Worm (Caenorhabditis elegans) whole organism, mixed stage, embryonic: ENCODE measurements around the gene lin-1.

Experiments used
- ces-1 ChIP-seq: fragments of 150-350 bp; optimal IDR thresholded peaks from 2 replicates; lab custom pipeline; 2014; ENCODE audit warnings: missing biosample characterization, missing genetic modification reagents, missing genetic modification characterization
- flh-1 ChIP-seq: fragments of 200-800 bp; sonication (Bioruptor generic); optimal IDR thresholded peaks from 2 replicates; lab custom pipeline; 2018; ENCODE audit warnings: mild to moderate bottlenecking, missing genetic modification characterization, moderate library complexity, missing compliant biosample characterization
- lin-13 ChIP-seq: fragments of 150-350 bp; optimal IDR thresholded peaks from 2 replicates; lab custom pipeline; 2014; ENCODE audit warnings: missing biosample characterization, missing genetic modification characterization
- lin-32 ChIP-seq: fragments of 200-800 bp; sonication (Bioruptor generic); optimal IDR thresholded peaks from 2 replicates; lab custom pipeline; 2018; ENCODE audit warnings: mild to moderate bottlenecking, missing genetic modification characterization, missing compliant biosample characterization
- mls-2 ChIP-seq: sonication (generic microtip); optimal IDR thresholded peaks from 2 replicates; lab custom pipeline; 2016; ENCODE audit warnings: mild to moderate bottlenecking, missing genetic modification characterization, moderate library complexity, missing compliant biosample characterization
- nhr-12 ChIP-seq: fragments of 150-350 bp; optimal IDR thresholded peaks from 2 replicates; lab custom pipeline; 2014; ENCODE audit warnings: missing biosample characterization, missing genetic modification characterization
- nhr-237 ChIP-seq: fragments of 150-350 bp; optimal IDR thresholded peaks from 2 replicates; lab custom pipeline; 2014; ENCODE audit warnings: missing biosample characterization, missing genetic modification characterization
- snpc-4 ChIP-seq: fragments of 150-350 bp; optimal IDR thresholded peaks from 2 replicates; lab custom pipeline; 2014; ENCODE audit warnings: missing biosample characterization, missing genetic modification characterization
- tbx-8 ChIP-seq: fragments of 200-800 bp; sonication (Bioruptor generic); optimal IDR thresholded peaks from 2 replicates; lab custom pipeline; 2018; ENCODE audit warnings: mild to moderate bottlenecking, missing genetic modification characterization, moderate library complexity, missing compliant biosample characterization
- unc-120 ChIP-seq: sonication (generic microtip); optimal IDR thresholded peaks from 2 replicates; lab custom pipeline; 2017; ENCODE audit warnings: missing genetic modification characterization, missing compliant biosample characterization; ENCODE audit not compliant: poor library complexity, severe bottlenecking
- unc-39 ChIP-seq: fragments of 150-350 bp; optimal IDR thresholded peaks from 2 replicates; lab custom pipeline; 2014; ENCODE audit warnings: missing biosample characterization, missing genetic modification characterization
- unc-62 ChIP-seq: fragments of 150-350 bp; optimal IDR thresholded peaks from 2 replicates; lab custom pipeline; 2014; ENCODE audit warnings: missing biosample characterization, missing genetic modification reagents, missing genetic modification characterization
- ztf-11 ChIP-seq: fragments of 150-350 bp; optimal IDR thresholded peaks from 2 replicates; lab custom pipeline; 2014; ENCODE audit warnings: missing biosample characterization, missing genetic modification characterization

DNA sequence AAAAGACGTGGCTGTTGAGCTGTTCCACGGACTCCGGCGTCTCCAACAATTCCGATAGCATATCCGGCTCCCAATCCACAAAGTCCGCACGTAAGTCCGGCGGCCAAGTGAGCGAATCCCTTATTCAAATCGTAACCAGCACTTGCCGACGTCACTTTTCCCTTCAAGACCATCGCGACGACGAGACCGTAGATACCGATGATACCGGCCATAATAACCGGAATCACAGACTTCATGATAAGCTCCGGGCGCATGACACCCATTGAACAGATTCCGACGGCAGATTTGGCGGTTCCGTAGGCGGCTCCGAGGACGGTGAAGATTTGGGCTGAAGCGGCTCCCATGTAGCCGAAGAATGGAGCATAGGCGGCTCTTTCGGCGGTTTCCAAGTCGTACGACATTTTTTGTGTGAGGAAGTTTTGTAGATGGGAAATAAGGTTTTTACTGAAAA is 15.5 kb upstream of the lin-1 start, which contains the start of gene vha-3:
- TF ChIP-seq tbx-8 (no peak), flh-1 (GFP tag; lab: Kevin White, UChicago) (no peak), ztf-11 (tag; lab: Kevin White, UChicago) (no peak), nhr-12 (tag; lab: Kevin White, UChicago) (no peak), nhr-237 (tag; lab: Kevin White, UChicago) (no peak), lin-32 (GFP tag; lab: Kevin White, UChicago) (no peak), mls-2 (tag; lab: Kevin White, UChicago) (no peak), snpc-4 (tag; lab: Kevin White, UChicago) (no peak), lin-13 (tag; lab: Kevin White, UChicago) (no peak), unc-62 (GFP tag; lab: Kevin White, UChicago) (no peak), ces-1 (GFP tag; lab: Kevin White, UChicago) (no peak), unc-120 (tag; lab: Kevin White, UChicago) (no peak), unc-39 (tag; lab: Kevin White, UChicago) (no peak)
